Fruit fly (Drosophila melanogaster): ENCODE results near the gene Cad87A.

- no peak for TF ChIP-seq CG8388 (GFP tag; optimal IDR thresholded peaks at IDR 0.05)
- TF ChIP-seq CG1792 (GFP tag; optimal IDR thresholded peaks at IDR 0.05) = no peak
- TF ChIP-seq so (GFP tag; IDR thresholded peaks at IDR 0.05) = no peak
- no peak for TF ChIP-seq HLHmδ (GFP tag; optimal IDR thresholded peaks at IDR 0.05)
These were observed 51.6 kb downstream of the Cad87A start, which contains the start of gene CG34307 for dm6 chr3R:11897282-11897681.

Measured in whole organism, embryonic.